Worm (Caenorhabditis elegans): Measurements from ENCODE around the gene C36B7.5.

Gene C36B7.5

DNA sequence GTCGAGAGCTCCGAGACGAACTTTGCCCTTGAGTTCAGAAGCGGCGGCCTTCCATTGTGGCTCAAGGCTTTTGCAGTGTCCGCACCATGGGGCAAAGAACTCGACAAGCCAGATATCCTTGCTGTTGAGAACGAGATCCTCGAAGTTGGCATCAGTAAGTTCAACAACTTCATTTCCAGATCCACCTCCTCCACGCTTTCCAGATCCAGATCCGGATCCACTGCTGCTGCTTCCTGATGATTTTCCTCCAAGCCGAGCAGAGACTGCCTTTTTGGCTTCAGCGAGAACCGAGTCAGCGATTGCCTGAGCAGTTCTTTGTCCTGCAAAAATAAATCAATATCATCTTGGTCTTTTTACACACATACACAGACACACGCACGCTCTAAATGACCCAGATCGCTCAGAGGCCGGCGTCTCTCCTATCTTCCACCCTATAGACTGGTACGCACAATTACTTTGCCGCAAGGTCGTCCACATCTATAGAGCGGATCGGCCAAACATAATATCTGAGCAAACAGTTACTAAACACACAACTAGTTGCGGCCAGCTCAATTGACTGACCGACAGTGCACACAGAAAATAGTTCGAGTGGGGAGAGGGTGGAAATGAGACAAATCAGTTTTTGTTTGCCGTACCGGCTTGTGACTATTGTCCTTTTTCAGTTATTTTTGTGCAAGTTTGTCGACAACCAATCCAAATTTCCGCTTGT, 28.8 kb downstream of the C36B7.5 start:
- TF ChIP-seq pha-2 (tag; optimal IDR thresholded peaks at IDR 0.05) (peak; percentile 39), odd-2 (tag; optimal IDR thresholded peaks at IDR 0.05) (no peak), lim-6 (tag; optimal IDR thresholded peaks at IDR 0.05) (no peak)

DNA sequence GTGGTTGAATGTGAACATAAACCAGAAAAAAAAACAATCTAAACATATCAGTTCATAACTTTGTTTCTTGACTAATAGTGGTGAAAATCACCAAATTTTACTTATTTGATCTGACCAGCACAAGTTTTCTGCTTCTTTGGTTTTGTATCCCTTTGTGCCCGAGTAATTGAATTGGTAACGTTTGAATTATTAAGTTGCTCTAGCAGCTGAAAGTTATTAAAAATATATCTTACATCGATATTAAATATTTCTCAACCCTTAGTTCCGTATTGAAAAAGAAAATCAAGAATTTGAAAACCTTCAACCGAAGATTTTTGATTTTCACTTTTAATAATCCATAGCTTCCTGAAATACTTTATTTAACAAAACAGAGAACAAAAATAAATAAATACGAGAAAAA, 30.2 kb downstream of the C36B7.5 start:
- TF ChIP-seq pha-2 (tag; optimal IDR thresholded peaks at IDR 0.05) (no peak), fax-1 (tag; optimal IDR thresholded peaks at IDR 0.05) (no peak), ceh-2 (tag; optimal IDR thresholded peaks at IDR 0.05) (no peak), ceh-18 (tag; optimal IDR thresholded peaks at IDR 0.05) (no peak), ama-1 (optimal IDR thresholded peaks at IDR 0.05) (no peak)

DNA sequence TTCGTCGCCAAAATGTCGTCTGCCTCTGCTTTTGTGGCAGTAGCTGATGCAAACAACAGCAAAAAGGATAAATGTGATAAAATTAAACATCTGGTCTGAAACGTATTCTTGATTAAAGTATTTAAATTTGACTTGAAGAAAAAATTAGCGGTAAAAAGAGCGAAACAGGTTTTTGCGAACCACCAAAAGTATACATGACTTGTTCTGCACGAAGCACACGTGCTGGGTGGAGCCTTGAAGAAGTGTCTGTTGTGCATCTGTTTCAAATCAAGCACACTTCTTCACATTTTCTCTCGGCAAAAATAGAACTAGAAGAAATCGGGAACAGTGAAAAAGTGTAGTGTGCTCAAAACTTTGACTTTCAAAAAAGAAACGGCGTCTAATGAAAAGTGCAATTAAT, 33.0 kb downstream of the C36B7.5 start, which contains the start of gene B0403.3:
Gene B0403.3, minus strand, starts transcription at position 101 of the 400 bp plus-strand sequence.
- TF ChIP-seq ref-2 (tag; optimal IDR thresholded peaks at IDR 0.05) (no peak), pax-1 (tag; optimal IDR thresholded peaks at IDR 0.05) (no peak), ceh-31 (tag; optimal IDR thresholded peaks at IDR 0.05) (no peak), fkh-10 (GFP tag; optimal IDR thresholded peaks at IDR 0.05) (no peak), fax-1 (tag; optimal IDR thresholded peaks at IDR 0.05) (no peak)

DNA sequence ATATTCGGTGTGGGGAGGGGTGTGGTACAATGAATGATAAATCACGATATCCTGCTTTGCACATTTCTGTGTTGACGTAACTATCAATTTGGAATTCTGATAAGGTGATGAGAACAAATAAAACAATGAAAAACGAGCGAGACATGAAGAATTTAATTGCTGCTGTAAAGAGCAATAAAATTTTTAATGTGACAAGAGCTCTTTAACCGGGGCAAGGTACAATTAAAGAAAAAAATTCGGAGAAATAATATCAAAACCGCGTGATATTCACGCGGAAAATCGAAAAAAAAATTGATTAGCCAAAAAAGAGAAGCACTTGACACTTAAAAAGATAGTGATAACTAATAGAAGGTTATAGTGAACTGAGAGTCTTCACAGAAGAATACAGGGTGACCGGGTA, 35.0 kb downstream of the C36B7.5 start:
- TF ChIP-seq nhr-11 (tag; optimal IDR thresholded peaks at IDR 0.05) (no peak), pros-1 (tag; optimal IDR thresholded peaks at IDR 0.05) (no peak)

DNA sequence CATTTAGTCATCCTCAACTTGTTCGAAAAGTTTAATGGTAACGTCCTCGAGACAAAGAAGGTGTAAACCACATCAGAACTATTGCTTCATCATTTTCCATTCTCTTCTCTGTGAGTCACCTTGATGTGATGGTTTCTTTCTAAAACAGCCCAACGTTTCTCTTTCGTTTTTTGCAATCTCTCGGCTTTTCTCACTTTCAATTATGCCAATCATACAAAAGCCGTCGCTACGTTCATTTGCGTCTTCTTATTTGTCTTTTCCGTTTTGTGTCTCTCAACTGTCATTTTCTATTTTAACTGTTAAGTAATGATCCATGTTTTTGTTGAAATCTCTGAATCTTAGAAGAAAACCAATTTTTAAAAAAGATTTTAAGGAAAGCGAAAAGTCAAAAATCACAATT, 38.9 kb downstream of the C36B7.5 start, which contains the start of gene B0403.5:
Gene B0403.5, plus strand, starts transcription at position 368 of the 400 bp plus-strand sequence.
- TF ChIP-seq dve-1 (tag; optimal IDR thresholded peaks at IDR 0.05) (no peak), fkh-6 (tag; optimal IDR thresholded peaks at IDR 0.05) (no peak), ceh-31 (tag; optimal IDR thresholded peaks at IDR 0.05) (no peak), ceh-9 (tag; optimal IDR thresholded peaks at IDR 0.05) (no peak), ahr-1 (tag; optimal IDR thresholded peaks at IDR 0.05) (no peak), odd-2 (tag; optimal IDR thresholded peaks at IDR 0.05) (no peak), hlh-8 (tag; optimal IDR thresholded peaks at IDR 0.05) (no peak), ceh-30 (tag; optimal IDR thresholded peaks at IDR 0.05) (no peak), nhr-11 (tag; optimal IDR thresholded peaks at IDR 0.05) (no peak), ets-4 (tag; optimal IDR thresholded peaks at IDR 0.05) (no peak), sox-4 (tag; optimal IDR thresholded peaks at IDR 0.05) (no peak), gmeb-2 (tag; optimal IDR thresholded peaks at IDR 0.05) (no peak)

DNA sequence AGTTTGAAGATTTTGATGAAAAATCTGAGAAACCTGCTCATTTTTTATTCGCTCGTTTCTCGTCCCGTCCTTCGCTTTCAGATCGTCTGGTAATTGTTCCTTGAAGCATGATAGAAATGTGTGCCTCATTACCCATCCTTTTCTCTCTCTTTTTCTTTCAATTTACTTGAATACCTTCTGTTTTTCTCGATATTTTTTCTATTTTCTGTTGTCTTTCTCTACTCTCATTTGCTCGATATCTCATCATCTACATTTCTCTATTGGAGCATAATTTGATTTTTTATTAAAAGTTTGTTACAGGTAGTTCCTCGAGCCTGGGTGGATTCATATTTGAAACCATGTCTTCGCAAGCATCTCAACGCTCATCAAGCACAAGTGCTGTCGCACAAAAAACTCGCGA, 46.0 kb downstream of the C36B7.5 start, which contains the start of gene ubc-17:
Gene ubc-17, plus strand, starts transcription at position 301 of the 400 bp plus-strand sequence.
- no peak for TF ChIP-seq ceh-9 (tag; optimal IDR thresholded peaks at IDR 0.05)
- TF ChIP-seq ref-2 (tag; optimal IDR thresholded peaks at IDR 0.05) = no peak
- no peak for TF ChIP-seq hlh-8 (tag; optimal IDR thresholded peaks at IDR 0.05)
- TF ChIP-seq lim-6 (tag; optimal IDR thresholded peaks at IDR 0.05) = no peak
- no peak for TF ChIP-seq K02D7.2 (tag; optimal IDR thresholded peaks at IDR 0.05)
- no peak for TF ChIP-seq dmd-4 (tag; optimal IDR thresholded peaks at IDR 0.05; ENCODE audit: borderline replicate concordance)
- no peak for TF ChIP-seq pqm-1 (tag; optimal IDR thresholded peaks at IDR 0.05)

DNA sequence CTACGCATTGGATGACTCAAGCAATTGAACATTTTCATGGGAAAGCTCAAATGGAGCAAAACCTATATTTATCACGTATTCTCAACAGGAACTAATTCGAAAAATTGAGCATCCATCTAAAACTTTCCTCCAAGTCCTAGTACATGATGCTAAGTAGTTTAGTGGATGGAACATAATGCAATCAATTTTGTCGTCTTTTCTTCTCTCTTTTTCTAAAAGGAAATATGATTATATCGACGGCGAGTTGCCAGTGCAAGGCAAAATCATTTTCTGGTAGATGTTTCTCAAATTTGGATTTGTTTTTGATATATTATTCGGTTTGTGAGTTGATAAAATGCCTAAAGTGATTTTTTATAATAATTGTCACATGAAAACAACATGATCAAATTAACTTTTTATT, 55.5 kb downstream of the C36B7.5 start:
- TF ChIP-seq ceh-24 (tag; optimal IDR thresholded peaks at IDR 0.05) (no peak), unc-42 (tag; optimal IDR thresholded peaks at IDR 0.05) (peak; percentile 100), ceh-31 (tag; optimal IDR thresholded peaks at IDR 0.05) (peak; percentile 29)
